Fruit fly (Drosophila melanogaster): ENCODE results near the gene CG5346.

dm6 chr3R:22522859-22523258 is 5.6 kb downstream of the CG5346 start:
- TF ChIP-seq ttk (optimal IDR thresholded peaks at IDR 0.05) (no peak), Myc (optimal IDR thresholded peaks at IDR 0.05) (no peak)
